1 fruit fly cellular context compared by ENCODE assay signal in the genomic region with DNA sequence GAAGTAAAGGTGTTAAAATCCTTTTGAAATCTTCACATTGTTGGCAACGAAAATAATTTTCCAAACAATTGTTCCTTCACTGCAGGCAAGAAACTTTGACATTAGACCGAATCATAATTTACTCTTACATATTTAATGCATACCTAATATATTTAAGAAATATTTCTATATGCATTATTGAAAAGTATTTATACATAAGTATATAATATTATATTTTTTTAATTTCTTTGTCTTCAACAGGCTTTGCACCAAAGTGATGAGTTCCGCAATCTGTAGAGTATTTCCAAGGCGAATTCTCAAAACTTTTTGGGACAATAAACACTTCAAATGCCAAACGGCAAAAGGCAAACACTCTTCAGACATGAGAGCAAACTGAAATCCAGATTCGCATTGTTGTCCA.
A peak's percentile ranks its signal among the peaks of the same experiment; 100 is the strongest.
TF ChIP-seq lines count a peak whose summit lies in the region.

No protein-coding gene starts in this region.

TF ChIP-seq in whole organism, embryonic, 481 proteins besides CTCF, POLR2A, EP300 and RAD21 (continued from another document):
- TF ChIP-seq CG6791 (GFP tag; IDR thresholded peaks at IDR 0.05; lab: Robert Waterston, UW; ENCODE audit: partially characterized antibody) (no peak), bcd (GFP tag; optimal IDR thresholded peaks at IDR 0.05; lab: Kevin White, UChicago) (peak; percentile 16), Rx (GFP tag; IDR thresholded peaks at IDR 0.05; lab: Robert Waterston, UW) (no peak), CG30431 (GFP tag; optimal IDR thresholded peaks at IDR 0.05; lab: Kevin White, UChicago) (no peak), CG32532 (GFP tag; IDR thresholded peaks at IDR 0.05; lab: Robert Waterston, UW) (no peak), CG3726 (GFP tag; IDR thresholded peaks at IDR 0.05; lab: Robert Waterston, UW) (no peak), ranshi (GFP tag; IDR thresholded peaks at IDR 0.05; lab: Robert Waterston, UW) (0 out of 2 replicates have a peak, but pooled peaks have one; percentile 19), wek (GFP tag; optimal IDR thresholded peaks at IDR 0.05; lab: Kevin White, UChicago) (no peak), Sry-δ (GFP tag; optimal IDR thresholded peaks at IDR 0.05; lab: Kevin White, UChicago) (no peak)
TF ChIP-seq in whole organism, embryonic: peak in this region for 114.
